Fruit fly (Drosophila melanogaster): ENCODE results near the gene CG33986.

The CG33986 gene

DNA sequence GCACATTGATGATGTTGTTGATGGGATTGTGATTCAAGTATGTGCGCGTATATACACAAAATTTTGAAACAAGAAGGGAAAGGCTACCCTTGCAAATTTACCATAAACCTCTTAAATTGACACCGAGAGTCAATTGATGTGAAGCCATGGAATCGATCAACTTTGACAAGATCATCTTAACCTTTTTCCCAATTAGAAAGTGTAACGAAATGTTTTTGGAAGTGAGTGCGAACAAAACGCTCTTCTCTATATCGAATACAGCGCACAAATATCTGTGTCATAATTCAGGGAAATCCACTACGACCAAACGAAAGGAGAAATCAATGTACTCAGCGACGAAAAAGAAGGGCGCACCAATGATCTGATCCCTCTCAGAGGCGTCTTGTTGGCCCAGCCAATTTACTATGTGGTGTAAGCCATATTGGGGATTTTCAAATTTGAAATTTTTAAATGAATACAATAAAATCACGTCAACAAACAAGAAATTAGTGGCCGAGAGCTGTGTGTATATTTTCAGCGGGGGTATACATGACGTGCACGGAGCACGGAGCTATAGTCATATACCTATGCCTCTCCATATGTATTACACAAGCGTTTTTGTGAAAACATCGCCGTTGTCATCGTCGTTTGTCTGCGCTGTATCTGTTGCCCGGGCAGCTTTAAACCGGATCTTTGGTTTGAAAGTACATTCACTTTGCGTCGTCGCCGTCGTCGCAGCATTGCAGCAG is 8.5 kb upstream of the CG33986 start (continued):
- TF ChIP-seq CG11762 (GFP tag; optimal IDR thresholded peaks at IDR 0.05; ENCODE audit: insufficient read depth), result peak; percentile 35
- TF ChIP-seq Ets21C (GFP tag; optimal IDR thresholded peaks at IDR 0.05), result peak; percentile 79
- peak; percentile 40 for TF ChIP-seq Sox15 (GFP tag; optimal IDR thresholded peaks at IDR 0.05)
- peak; percentile 54 for TF ChIP-seq CG1621 (tag; optimal IDR thresholded peaks at IDR 0.05)
- peak; percentile 89 for TF ChIP-seq Hr39 (GFP tag; optimal IDR thresholded peaks at IDR 0.05)
- peak; percentile 66 for TF ChIP-seq Ets96B (tag; optimal IDR thresholded peaks at IDR 0.05)
- peak; percentile 79 for TF ChIP-seq CG10631 (GFP tag; optimal IDR thresholded peaks at IDR 0.05)
- TF ChIP-seq CG32006 (GFP tag; optimal IDR thresholded peaks at IDR 0.05), result peak; percentile 69
- no peak for TF ChIP-seq Hr38 (GFP tag; optimal IDR thresholded peaks at IDR 0.05)
- TF ChIP-seq CG8119 (GFP tag; IDR thresholded peaks at IDR 0.05), result peak; percentile 75
- peak; percentile 71 for TF ChIP-seq achi (GFP tag; optimal IDR thresholded peaks at IDR 0.05)
- peak; percentile 72 for TF ChIP-seq CG3032 (tag; optimal IDR thresholded peaks at IDR 0.05)
- TF ChIP-seq cyc (GFP tag; optimal IDR thresholded peaks at IDR 0.05), result peak; percentile 84
- TF ChIP-seq acj6 (GFP tag; optimal IDR thresholded peaks at IDR 0.05), result peak; percentile 64
- TF ChIP-seq dac (GFP tag; optimal IDR thresholded peaks at IDR 0.05), result peak; percentile 61
- peak; percentile 82 for TF ChIP-seq vri (GFP tag; optimal IDR thresholded peaks at IDR 0.05)
- peak; percentile 86 for TF ChIP-seq CG31627 (GFP tag; optimal IDR thresholded peaks at IDR 0.05)
- TF ChIP-seq CG8319 (GFP tag; optimal IDR thresholded peaks at IDR 0.05), result peak; percentile 33
- TF ChIP-seq eg (GFP tag; IDR thresholded peaks at IDR 0.05), result peak; percentile 39; the same call in 2 of the 3 replicates
- TF ChIP-seq fd85E (GFP tag; optimal IDR thresholded peaks at IDR 0.05), result no peak

DNA sequence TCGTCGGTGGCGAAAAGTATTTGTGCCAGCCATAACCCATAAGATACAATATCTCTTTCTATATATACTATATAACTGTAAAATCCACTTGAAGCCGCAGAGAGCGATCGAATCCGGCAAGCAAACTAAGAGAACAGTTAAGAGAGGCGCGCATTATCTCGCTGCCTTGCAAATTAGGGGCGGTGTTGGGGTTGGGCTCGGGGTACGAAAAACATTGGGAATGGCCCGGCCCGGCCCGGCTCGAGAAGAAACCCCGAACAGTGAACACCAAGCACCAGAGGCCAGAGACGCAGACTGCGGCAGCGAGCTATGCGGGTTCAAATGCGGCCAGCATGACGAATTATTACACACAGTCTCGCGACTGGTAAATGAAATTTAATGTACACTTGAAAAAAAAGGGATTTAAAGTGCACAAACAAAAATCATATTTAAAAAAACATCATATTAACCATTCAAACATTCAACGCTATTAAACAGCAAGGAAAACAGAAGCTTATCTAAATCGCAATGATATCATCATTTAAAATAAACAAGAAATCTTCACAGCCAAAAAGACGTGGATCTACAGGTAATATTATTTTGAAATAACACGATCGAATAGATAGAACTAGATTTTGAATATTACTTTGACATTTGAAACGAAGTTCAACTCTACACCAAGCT is 7.4 kb upstream of the CG33986 start:
- peak; percentile 3 for TF ChIP-seq CG8319 (GFP tag; optimal IDR thresholded peaks at IDR 0.05)
- peak; percentile 1 for TF ChIP-seq OdsH (GFP tag; optimal IDR thresholded peaks at IDR 0.05)
- no peak for TF ChIP-seq net (GFP tag; optimal IDR thresholded peaks at IDR 0.05)
- TF ChIP-seq CG8119 (GFP tag; IDR thresholded peaks at IDR 0.05), result peak; percentile 48; the same call in 2 of the 3 replicates
- TF ChIP-seq CG6276 (GFP tag; optimal IDR thresholded peaks at IDR 0.05), result peak; percentile 77
- TF ChIP-seq CG32006 (GFP tag; optimal IDR thresholded peaks at IDR 0.05), result peak; percentile 68
- TF ChIP-seq Hr39 (GFP tag; optimal IDR thresholded peaks at IDR 0.05), result peak; percentile 61
- TF ChIP-seq Blimp-1 (GFP tag; optimal IDR thresholded peaks at IDR 0.05), result peak; percentile 2
- no peak for TF ChIP-seq Sox102F (GFP tag; optimal IDR thresholded peaks at IDR 0.05)
- peak; percentile 41 for TF ChIP-seq CG31627 (GFP tag; optimal IDR thresholded peaks at IDR 0.05)
- TF ChIP-seq CG9139 (GFP tag; optimal IDR thresholded peaks at IDR 0.05), result no peak
- peak; percentile 56 for TF ChIP-seq CG6854 (GFP tag; optimal IDR thresholded peaks at IDR 0.05)
- TF ChIP-seq Hr4 (GFP tag; optimal IDR thresholded peaks at IDR 0.05), result peak; percentile 47
- TF ChIP-seq CG3032 (tag; optimal IDR thresholded peaks at IDR 0.05), result peak; percentile 43
- TF ChIP-seq fd59A (GFP tag; optimal IDR thresholded peaks at IDR 0.05), result no peak
- peak; percentile 81 for TF ChIP-seq Eip78C (GFP tag)
- TF ChIP-seq CG4318 (GFP tag; optimal IDR thresholded peaks at IDR 0.05), result peak; percentile 45
- TF ChIP-seq Gug (GFP tag; IDR thresholded peaks at IDR 0.05), result peak; percentile 58
- TF ChIP-seq CG1621 (tag; optimal IDR thresholded peaks at IDR 0.05), result peak; percentile 53
- peak; percentile 42 for TF ChIP-seq Smox (GFP tag; optimal IDR thresholded peaks at IDR 0.05)
- peak; percentile 11 for TF ChIP-seq achi (GFP tag; optimal IDR thresholded peaks at IDR 0.05)
- TF ChIP-seq CG11294 (GFP tag; IDR thresholded peaks at IDR 0.05), result peak; percentile 52; the same call in 1 of the 2 replicates
- no peak for TF ChIP-seq fd85E (GFP tag; optimal IDR thresholded peaks at IDR 0.05)
- peak; percentile 27 for TF ChIP-seq Ets21C (GFP tag; optimal IDR thresholded peaks at IDR 0.05)
- peak; percentile 1 for TF ChIP-seq acj6 (GFP tag; optimal IDR thresholded peaks at IDR 0.05)
- TF ChIP-seq cyc (GFP tag; optimal IDR thresholded peaks at IDR 0.05), result peak; percentile 65
- TF ChIP-seq svp (GFP tag), result peak; percentile 95
- TF ChIP-seq topi (GFP tag; optimal IDR thresholded peaks at IDR 0.05), result peak; percentile 63
- TF ChIP-seq CG8632 (GFP tag; optimal IDR thresholded peaks at IDR 0.05), result no peak
- peak; percentile 47 for TF ChIP-seq esn (GFP tag; optimal IDR thresholded peaks at IDR 0.05)
- TF ChIP-seq ss (GFP tag; optimal IDR thresholded peaks at IDR 0.05), result no peak
- no peak for TF ChIP-seq Sox15 (GFP tag; optimal IDR thresholded peaks at IDR 0.05)
- TF ChIP-seq CG34406 (GFP tag; optimal IDR thresholded peaks at IDR 0.05), result no peak
- TF ChIP-seq CG11902 (GFP tag; optimal IDR thresholded peaks at IDR 0.05), result no peak
- peak; percentile 38 for TF ChIP-seq Eip75B (GFP tag; optimal IDR thresholded peaks at IDR 0.05)
- TF ChIP-seq Hr38 (GFP tag; optimal IDR thresholded peaks at IDR 0.05), result no peak
- TF ChIP-seq CG7368 (GFP tag; optimal IDR thresholded peaks at IDR 0.05), result no peak
- peak; percentile 35 for TF ChIP-seq CG10669 (GFP tag; optimal IDR thresholded peaks at IDR 0.05)
- peak; percentile 72; the same call in 2 of the 3 replicates for TF ChIP-seq eg (GFP tag; IDR thresholded peaks at IDR 0.05)
- TF ChIP-seq CG11762 (GFP tag; optimal IDR thresholded peaks at IDR 0.05; ENCODE audit: insufficient read depth), result peak; percentile 44
- peak; percentile 41 for TF ChIP-seq pdm3 (GFP tag; optimal IDR thresholded peaks at IDR 0.05)

All from whole organism, prepupa.